Fruit fly (Drosophila melanogaster) whole organism: ENCODE measurements around the gene pygo.

Source experiments
- CG8478 ChIP-seq: fragments of >200 bp; optimal IDR thresholded peaks from 2 replicates; lab custom pipeline; 2018; ENCODE audit warnings: inconsistent platforms
- pan ChIP-seq: fragments of >200 bp; optimal IDR thresholded peaks from 2 replicates; lab custom pipeline; 2017
- usp ChIP-seq: fragments of >200 bp; optimal IDR thresholded peaks from 2 replicates; lab custom pipeline; 2017; ENCODE audit warnings: missing biosample characterization, missing genetic modification characterization, mixed read lengths

DNA sequence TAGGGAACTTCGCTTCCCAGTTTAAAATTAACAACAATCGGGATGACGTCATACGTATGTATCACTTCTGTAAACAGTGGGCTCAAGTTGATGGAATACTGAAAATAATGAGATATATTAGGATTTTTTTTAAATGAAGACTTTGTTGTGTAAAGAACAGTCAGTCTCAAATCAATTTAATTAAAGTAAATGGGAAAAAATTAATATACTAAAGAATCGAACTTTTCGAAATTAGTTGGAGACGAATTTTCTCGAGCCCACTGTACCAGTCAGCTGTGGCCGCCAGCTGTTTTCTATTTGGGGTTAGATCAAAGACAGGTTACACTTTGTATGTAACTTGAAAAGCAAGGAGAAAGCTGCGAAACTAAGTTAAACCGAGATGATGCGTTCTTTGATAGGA is 7.9 kb upstream of the pygo start, which contains the start of gene CG1635:
- TF ChIP-seq usp (GFP tag; lab: Kevin White, UChicago) (no peak), pan (lab: Kevin White, UChicago) (no peak), CG8478 (no peak)
